Worm (Caenorhabditis elegans) whole organism, dauer: Measurements from ENCODE around the gene lgc-56.
"Not testable (repeated sequence)": the region's sequence is repeated elsewhere in the genome, so short reads cannot be mapped to it uniquely, and the experiment has no call there.

Experiments
- unc-62 ChIP-seq: sonication (generic microtip); optimal IDR thresholded peaks from 2 replicates; lab custom pipeline; 2017; ENCODE audit warnings: missing biosample characterization, missing genetic modification reagents, missing genetic modification characterization

lgc-56 gene

DNA sequence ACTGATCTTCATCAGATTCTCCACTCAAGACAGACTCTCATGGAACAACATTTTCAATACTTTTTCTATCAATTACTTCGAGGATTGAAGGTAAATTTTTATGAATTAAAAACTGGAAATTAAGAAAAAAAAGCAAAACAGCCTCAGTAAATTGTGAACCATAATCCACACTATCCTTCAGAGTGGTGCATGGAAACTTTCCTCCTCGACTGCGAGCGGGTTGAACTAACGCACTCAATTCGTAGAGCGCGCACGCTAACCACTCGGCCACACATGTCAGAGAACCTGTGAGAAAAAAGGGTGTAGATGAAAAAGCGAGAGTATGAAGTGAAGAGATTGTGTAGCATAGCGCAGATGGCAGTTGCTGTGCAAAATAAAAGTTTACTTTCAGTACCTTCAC lies 25.2 kb upstream of the lgc-56 start:
- no peak for TF ChIP-seq unc-62 (GFP tag; lab: Kevin White, UChicago)

DNA sequence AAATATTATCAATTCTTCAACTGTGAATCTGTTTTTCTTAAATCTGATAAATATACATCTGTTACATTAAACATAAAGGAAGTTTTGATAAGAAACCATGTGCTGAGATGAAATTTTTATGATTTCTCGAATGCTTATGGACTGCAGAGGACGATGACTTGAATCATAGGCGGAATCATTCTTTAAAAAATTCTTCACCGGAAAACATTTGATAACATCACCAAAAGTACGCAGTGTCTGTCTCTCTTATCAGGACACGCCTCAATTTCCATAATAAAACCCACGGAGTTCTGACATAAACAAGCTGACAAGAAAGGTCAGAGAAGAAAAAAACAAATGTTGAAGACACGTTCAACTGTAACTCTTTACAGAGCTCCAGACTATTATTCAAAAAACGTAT lies 20.5 kb upstream of the lgc-56 start, which contains the start of gene F09C12.2:
F09C12.2 (plus strand) TSS at position 320 of the 400 bp plus-strand sequence.
- TF ChIP-seq unc-62 (GFP tag; lab: Kevin White, UChicago), result no peak

DNA sequence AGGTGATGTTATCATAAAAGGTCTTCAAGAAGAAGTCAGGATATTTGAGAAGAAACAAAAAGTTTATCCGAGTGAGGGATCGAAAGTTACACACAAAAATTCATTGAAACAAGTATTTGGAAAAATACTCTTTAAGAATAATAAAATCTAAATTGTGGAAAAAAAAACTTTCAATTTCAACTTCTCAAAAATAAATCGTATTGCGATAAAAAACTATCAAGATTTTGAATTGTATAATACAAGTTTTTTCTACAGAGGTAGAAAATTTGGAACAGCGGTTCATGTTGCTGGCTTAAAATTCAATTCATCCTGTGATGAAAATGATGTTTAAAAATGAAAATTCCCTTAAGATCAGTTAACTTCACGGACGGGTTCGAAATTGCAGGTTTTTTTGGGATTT lies 18.1 kb upstream of the lgc-56 start, which contains the start of gene F09C12.8:
F09C12.8 (plus strand) TSS at position 301 of the 400 bp plus-strand sequence.
- no peak for TF ChIP-seq unc-62 (GFP tag; lab: Kevin White, UChicago)

DNA sequence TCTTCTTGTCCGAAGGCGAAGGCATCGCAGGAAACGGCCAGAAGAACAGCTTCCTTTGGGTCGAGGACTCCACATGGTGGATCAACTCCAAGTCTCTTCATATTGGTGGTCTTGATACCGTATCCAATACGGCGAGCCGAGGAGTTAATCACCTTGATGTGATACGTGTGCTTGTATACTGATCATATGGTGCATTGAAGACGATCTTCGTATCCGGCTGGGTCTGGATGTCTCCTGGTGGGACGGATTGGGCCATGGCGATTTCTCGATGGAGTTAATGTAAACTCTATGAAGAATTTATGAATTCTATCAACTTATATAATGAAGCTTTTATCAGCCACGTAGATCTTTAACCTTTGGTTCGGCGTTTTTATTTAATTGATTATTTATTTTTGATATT lies 14.9 kb upstream of the lgc-56 start, which contains the start of gene msp-74:
msp-74 (minus strand) TSS at position 101 of the 400 bp plus-strand sequence.
- TF ChIP-seq unc-62 (GFP tag; lab: Kevin White, UChicago), result not testable (repeated sequence)

DNA sequence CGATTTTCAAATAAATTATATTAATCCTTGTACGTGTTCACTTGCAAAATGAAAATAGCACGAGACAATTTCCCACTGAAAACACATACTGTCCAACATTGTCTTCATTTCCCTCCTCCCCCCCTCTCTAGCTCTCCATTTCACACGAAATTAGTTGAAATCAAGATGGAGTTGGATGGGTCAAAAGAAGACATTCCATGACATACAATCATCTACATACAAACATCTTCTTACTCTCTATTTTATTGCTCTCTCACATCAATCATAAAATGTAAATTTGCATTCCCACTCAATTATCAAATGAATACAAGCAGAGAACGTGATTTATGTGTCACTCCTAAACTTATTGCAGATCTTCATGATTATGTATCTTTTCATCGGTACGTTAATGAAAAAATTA lies 14.4 kb upstream of the lgc-56 start, which contains the start of gene srsy-1:
srsy-1 (plus strand) TSS at position 301 of the 400 bp plus-strand sequence.
- no peak for TF ChIP-seq unc-62 (GFP tag; lab: Kevin White, UChicago)

DNA sequence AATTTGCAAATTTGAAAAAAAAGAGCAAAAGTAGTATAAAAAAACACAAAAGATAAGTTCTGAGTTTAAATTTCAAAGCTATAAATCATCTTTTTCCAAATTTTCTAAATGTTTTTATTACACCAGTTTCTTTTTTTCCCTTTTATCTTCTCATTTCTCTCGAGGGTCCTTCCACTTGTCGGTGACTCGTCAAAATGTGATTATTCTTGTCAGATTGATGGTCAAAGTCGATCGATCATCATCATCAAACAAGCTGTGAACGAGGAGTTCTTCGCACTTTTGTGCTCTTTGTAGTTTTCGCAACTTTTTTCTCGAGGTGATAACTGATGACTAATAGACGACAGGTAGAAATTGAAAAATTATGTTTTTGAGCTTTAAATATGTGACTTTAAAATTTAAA lies 9.6 kb upstream of the lgc-56 start:
- no peak for TF ChIP-seq unc-62 (GFP tag; lab: Kevin White, UChicago)

DNA sequence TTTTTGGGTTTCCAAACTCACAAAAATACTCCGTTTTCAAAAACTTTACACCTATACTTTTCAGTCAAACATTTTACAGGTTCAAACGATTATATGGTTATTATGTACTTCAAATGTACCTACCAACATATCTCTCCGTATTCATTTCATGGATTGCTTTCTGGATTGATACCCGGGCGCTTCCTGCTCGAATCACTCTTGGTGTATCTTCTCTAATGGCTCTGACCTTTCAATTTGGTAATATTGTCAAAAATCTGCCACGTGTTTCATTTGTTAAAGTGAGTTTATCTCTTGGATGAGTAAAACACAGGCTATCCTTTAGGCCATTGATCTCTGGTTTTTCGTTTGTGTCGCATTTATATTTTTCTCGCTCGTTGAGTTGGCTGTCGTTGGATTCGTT lies 1.6 kb downstream of the lgc-56 start:
- TF ChIP-seq unc-62 (GFP tag; lab: Kevin White, UChicago), result no peak

DNA sequence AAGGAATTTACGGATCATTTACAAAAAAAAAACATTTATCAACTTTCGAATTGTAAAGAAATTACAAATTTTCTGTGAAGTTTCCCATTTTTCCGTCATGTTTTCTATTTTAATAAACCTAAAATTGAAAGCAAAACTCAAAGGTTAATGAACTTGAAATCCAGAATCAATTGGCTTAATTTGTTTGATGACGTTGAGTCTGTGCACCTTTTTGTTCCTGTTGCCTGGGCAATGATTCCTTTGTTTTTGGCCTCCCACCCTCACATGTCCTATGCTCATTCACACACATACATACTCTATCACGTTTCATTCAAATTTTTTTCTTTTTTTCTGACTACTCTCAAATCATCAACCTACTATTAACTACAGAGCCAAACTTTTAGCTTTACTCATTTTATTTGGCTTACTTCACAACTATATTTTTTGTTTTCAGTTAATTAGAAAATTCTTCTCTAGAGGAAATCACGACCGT lies 6.2 kb downstream of the lgc-56 start, which contains the start of gene F58A6.2:
F58A6.2 (plus strand) TSS at position 422 of the 472 bp plus-strand sequence.
- TF ChIP-seq unc-62 (GFP tag; lab: Kevin White, UChicago), result no peak

DNA sequence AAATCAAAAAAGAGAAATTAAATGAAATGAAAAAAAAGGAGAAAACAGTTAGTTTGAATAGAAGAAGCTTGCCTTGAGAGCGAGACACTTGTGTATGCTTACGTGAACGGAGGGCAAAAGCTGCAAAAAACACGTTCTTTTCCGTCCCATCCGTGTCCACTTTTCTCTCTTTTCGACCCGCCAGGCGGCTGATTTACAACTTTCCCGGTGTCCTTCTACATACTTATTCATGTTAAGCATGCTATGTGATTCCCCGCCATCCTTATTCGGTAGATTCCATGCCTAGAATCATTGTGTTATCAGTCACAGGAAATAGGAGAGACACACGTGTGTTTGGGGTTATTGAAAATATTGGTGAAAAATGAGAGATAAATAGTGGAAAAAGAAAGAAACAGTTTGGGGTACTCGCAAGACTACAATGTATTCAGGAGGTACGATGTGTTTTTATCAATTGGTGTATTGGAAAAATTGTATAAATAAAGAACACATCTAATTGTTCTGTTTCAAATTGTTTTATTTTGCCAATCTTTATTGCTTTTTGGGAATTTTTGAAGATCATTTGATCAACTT lies 11.8 kb downstream of the lgc-56 start, which contains the start of gene nas-29:
nas-29 (minus strand) TSS at position 92 of the 570 bp plus-strand sequence.
- no peak for TF ChIP-seq unc-62 (GFP tag; lab: Kevin White, UChicago)

DNA sequence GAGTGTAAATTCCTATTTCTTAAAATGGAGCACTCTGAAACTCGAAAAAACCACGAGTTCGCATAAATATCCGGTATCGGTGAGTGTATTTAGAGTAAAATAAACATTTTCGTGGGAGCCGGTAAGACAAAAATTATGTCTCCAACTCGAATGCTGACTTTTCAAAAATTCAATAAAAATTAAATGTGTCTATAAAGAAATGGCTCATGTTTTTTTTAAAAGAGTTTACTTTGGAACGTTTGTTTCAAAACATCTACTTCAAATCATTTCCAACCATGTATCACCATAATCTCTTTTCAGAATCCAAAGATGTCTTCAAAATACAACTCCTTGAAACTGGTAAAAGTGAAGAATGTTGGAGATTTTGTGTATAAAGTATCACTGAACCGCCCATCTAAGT lies 12.4 kb downstream of the lgc-56 start, which contains the start of gene F58A6.1:
F58A6.1 (plus strand) TSS at position 301 of the 400 bp plus-strand sequence.
- TF ChIP-seq unc-62 (GFP tag; lab: Kevin White, UChicago), result no peak

DNA sequence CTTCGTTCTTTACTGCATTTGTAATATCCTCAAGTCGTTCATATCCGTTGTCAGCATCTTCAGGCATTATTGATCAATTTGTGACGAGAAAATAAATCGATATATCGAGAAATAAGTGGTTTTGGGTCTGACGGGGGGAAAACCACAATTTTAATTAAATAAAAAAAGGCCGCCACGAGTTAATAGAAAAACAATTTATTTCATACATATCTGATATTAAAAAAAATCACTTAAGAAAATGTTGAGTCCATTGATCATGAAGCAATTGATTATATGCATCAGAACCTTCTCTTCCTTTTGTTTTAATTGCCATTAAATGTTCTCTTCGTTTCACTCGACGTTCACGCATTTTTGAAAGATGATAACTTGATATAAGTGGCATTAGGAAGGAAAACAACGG lies 18.2 kb downstream of the lgc-56 start, which contains the start of gene F58A6.5:
F58A6.5 (minus strand) TSS at position 101 of the 400 bp plus-strand sequence.
- no peak for TF ChIP-seq unc-62 (GFP tag; lab: Kevin White, UChicago)

DNA sequence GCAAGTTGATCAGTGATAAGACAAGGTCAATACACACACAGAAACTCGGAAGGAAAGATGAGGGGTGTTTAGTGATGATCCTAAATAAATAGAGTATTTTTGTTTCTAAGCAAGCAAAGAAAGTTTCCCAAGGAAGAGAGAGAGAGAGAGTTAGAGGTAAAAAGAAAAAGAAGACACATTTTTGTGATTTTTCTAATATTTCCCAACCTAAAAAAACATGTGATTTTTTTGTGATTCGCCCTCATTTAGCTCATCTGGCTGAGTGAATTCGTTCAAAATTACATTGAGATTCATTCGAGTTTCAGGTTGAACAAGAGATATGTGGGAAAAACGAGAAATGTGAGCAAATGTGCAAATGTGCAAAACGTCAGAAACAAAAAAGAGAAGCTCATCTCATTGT lies 20.6 kb downstream of the lgc-56 start, which contains the start of gene srb-16:
srb-16 (minus strand) TSS at position 101 of the 400 bp plus-strand sequence.
- no peak for TF ChIP-seq unc-62 (GFP tag; lab: Kevin White, UChicago)

DNA sequence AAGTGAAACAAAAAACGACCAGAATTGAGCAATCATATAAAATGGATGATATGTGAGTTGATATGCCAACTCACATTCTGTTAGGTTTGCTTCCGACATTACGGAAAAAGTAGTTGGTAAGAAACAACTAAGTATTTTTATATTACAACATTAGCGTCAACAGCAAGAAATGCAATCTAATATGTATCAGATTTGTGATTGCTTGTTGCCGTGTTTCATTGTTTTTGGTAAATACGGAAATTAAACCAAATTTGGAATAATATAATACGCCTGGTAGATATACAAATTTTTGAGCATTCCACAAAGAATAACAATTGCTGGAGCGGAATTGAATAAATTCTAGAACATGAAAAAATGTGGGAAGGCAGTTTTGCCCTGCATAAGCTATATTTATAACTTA lies 24.4 kb downstream of the lgc-56 start, which contains the start of gene srb-12:
srb-12 (minus strand) TSS at position 101 of the 400 bp plus-strand sequence.
- no peak for TF ChIP-seq unc-62 (GFP tag; lab: Kevin White, UChicago)

DNA sequence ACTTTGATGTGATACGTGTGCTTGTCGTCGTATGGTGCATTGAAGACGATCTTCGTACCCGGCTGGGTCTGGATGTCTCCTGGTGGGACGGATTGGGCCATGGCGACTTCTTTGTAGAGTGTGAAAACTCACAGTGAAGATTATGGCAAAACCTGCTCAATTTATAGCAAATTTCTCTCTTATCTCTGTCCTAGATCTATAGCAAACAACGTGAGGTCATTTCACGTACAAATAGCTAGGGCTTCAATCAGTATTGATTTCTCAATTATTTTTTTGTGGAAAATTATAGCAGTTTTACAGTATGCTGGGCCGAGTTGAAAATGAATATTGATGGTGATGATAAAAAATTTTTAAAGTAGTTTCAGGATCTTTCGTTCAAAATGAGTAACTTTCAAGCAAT lies 26.8 kb downstream of the lgc-56 start, which contains the start of gene msp-45:
msp-45 (minus strand) TSS at position 101 of the 400 bp plus-strand sequence.
- no peak for TF ChIP-seq unc-62 (GFP tag; lab: Kevin White, UChicago)

DNA sequence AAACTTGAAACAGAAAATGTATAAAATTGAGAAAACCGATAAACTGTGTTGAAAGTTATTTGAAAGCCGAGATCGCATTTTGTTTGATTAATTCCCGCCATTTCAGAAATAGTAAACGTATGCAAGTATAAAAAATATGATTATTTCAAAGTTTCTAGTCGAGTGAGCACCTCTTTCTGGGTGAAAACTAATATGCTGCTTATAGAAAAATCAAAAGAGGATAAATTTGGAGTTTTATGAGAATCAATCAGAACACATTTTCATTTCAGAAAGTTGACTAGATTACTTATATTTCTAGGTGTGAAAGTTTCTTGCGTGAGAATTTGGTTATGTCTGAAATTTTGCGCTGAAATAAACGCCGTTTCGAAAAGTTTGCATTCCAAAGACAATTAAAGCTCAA lies 27.3 kb downstream of the lgc-56 start, which contains the start of gene srb-13:
srb-13 (minus strand) TSS at position 101 of the 400 bp plus-strand sequence.
- no peak for TF ChIP-seq unc-62 (GFP tag; lab: Kevin White, UChicago)

DNA sequence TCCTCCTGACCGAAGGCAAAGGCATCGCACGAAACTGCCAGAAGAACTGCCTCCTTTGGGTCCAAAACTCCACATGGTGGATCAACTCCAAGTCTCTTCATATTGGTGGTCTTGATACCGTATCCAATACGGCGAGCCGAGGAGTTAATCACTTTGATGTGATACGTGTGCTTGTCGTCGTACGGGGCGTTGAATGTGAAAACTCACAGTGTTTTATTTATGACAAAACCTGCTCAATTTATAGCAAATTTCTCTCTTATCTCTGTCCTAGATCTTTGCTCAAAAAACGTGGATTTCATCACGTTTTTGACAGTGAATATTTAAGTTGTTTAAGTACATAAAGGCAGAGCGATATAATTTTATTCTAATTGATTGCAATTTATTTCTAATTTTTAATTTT lies 28.6 kb downstream of the lgc-56 start, which contains the start of gene F58A6.9:
F58A6.9 (minus strand) TSS at position 101 of the 400 bp plus-strand sequence.
- not testable (repeated sequence) for TF ChIP-seq unc-62 (GFP tag; lab: Kevin White, UChicago)
